Fruit fly (Drosophila melanogaster): Measurements from ENCODE around the gene CG1503.

DNA sequence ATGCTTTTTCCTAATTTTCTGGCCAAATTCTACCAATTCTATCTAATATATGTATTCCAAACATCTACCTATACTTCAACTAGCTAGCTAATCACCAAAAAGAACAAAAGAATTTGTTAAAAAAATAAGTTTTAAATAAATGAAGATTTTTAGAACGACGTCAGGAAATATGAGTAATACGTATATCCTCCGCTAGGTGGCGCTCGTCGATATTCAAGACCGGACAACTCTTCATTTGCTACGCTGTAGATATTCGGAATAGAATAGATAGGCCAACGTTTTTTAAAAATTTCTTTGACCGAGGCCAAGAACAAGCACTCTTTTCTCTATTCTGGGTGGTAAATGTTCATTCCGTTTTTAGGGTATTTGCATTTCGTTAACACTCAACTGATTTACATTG is 47.7 kb downstream of the CG1503 start:
- TF ChIP-seq CG6689 (GFP tag; IDR thresholded peaks at IDR 0.05), result no peak
- no peak for TF ChIP-seq tap (tag; optimal IDR thresholded peaks at IDR 0.05)
- no peak for TF ChIP-seq CG8359 (GFP tag; optimal IDR thresholded peaks at IDR 0.05; ENCODE audit: borderline replicate concordance)
- no peak for TF ChIP-seq MTF-1 (GFP tag; optimal IDR thresholded peaks at IDR 0.05; ENCODE audit: borderline replicate concordance)
- no peak for TF ChIP-seq fru (optimal IDR thresholded peaks at IDR 0.05)
- no peak for TF ChIP-seq CG4282 (GFP tag; optimal IDR thresholded peaks at IDR 0.05)
- no peak for TF ChIP-seq CG13424 (tag; optimal IDR thresholded peaks at IDR 0.05)
- TF ChIP-seq CG2875 (GFP tag; optimal IDR thresholded peaks at IDR 0.05), result no peak
- no peak for TF ChIP-seq seq (GFP tag; IDR thresholded peaks at IDR 0.05)
- no peak for TF ChIP-seq twi (tag; optimal IDR thresholded peaks at IDR 0.05)
- no peak for TF ChIP-seq ac (GFP tag; optimal IDR thresholded peaks at IDR 0.05)
- no peak for TF ChIP-seq shn (GFP tag; optimal IDR thresholded peaks at IDR 0.05)
- no peak for TF ChIP-seq crol (GFP tag; IDR thresholded peaks at IDR 0.05)
- TF ChIP-seq CG10654 (GFP tag; optimal IDR thresholded peaks at IDR 0.05), result no peak
